Worm (Caenorhabditis elegans) whole organism, young adult: Measurements from ENCODE around the gene rap-2.

Source experiments
- B0035.1 ChIP-seq: sonication (generic microtip); optimal IDR thresholded peaks from 2 replicates; lab custom pipeline; 2016; ENCODE audit warnings: missing genetic modification characterization, mild to moderate bottlenecking, missing compliant biosample characterization, missing genotype, missing genetic modification reagents
- B0261.1 ChIP-seq: sonication (generic microtip); optimal IDR thresholded peaks from 2 replicates; lab custom pipeline; 2016; ENCODE audit warnings: mild to moderate bottlenecking, missing genetic modification characterization, moderate library complexity, missing compliant biosample characterization
- C06A6.2 ChIP-seq: fragments of 200-800 bp; sonication (Bioruptor generic); conservative IDR thresholded peaks from 2 replicates; pipeline ENCODE4 v1.3.6; 2022; ENCODE audit warnings: missing genetic modification characterization, missing compliant biosample characterization
- F23B12.7 ChIP-seq: sonication (generic microtip); optimal IDR thresholded peaks from 2 replicates; lab custom pipeline; 2017; ENCODE audit warnings: missing genetic modification characterization, mild to moderate bottlenecking, missing compliant biosample characterization, antibody characterized with exemption, moderate library complexity; ENCODE audit not compliant: insufficient read depth
- F33H1.4 ChIP-seq: fragments of 200-800 bp; sonication (Bioruptor generic); IDR thresholded peaks from 2 replicates; pipeline ENCODE4 v1.3.6; 2022; ENCODE audit warnings: missing genetic modification reagents, missing genetic modification characterization, missing compliant biosample characterization
- F37B4.10 ChIP-seq: fragments of 200-800 bp; sonication (Bioruptor generic); IDR thresholded peaks from 2 replicates; pipeline ENCODE4 v1.3.6; 2022; ENCODE audit warnings: missing genetic modification characterization, missing compliant biosample characterization
- F39B2.1 ChIP-seq: fragments of 200-800 bp; sonication (Bioruptor generic); IDR thresholded peaks from 2 replicates; pipeline ENCODE4 v1.3.6; 2022; ENCODE audit warnings: missing genetic modification reagents, missing genetic modification characterization, missing compliant biosample characterization
- F57C9.4 ChIP-seq: sonication (generic microtip); optimal IDR thresholded peaks from 2 replicates; lab custom pipeline; 2017; ENCODE audit warnings: mild to moderate bottlenecking, missing genetic modification characterization, missing compliant biosample characterization
- Y53G8AR.9 ChIP-seq: fragments of 200-800 bp; sonication (Bioruptor generic); conservative IDR thresholded peaks from 2 replicates; pipeline ENCODE4 v1.3.6; 2022; ENCODE audit warnings: missing genetic modification reagents, missing genetic modification characterization, missing compliant biosample characterization
- Y67H2A.10 ChIP-seq: fragments of 200-800 bp; sonication (Bioruptor generic); conservative IDR thresholded peaks from 2 replicates; pipeline ENCODE4 v1.3.6; 2022; ENCODE audit warnings: missing genetic modification reagents, missing genetic modification characterization, missing compliant biosample characterization
- athp-1 ChIP-seq: sonication (generic microtip); optimal IDR thresholded peaks from 2 replicates; lab custom pipeline; 2017; ENCODE audit warnings: mild to moderate bottlenecking, missing genetic modification characterization, missing compliant biosample characterization
- attf-5 ChIP-seq: fragments of 200-800 bp; sonication (Bioruptor generic); optimal IDR thresholded peaks from 2 replicates; lab custom pipeline; 2018; ENCODE audit warnings: mild to moderate bottlenecking, missing genetic modification characterization, missing compliant biosample characterization
- ccch-3 ChIP-seq: fragments of 200-800 bp; sonication (Bioruptor generic); optimal IDR thresholded peaks from 2 replicates; lab custom pipeline; 2018; ENCODE audit warnings: mild to moderate bottlenecking, missing genetic modification characterization, missing compliant biosample characterization
- ceh-100 ChIP-seq: fragments of 200-800 bp; sonication (Bioruptor generic); IDR thresholded peaks from 2 replicates; pipeline ENCODE4 v1.3.6; 2022; ENCODE audit warnings: missing genetic modification reagents, missing genetic modification characterization, missing compliant biosample characterization
- ceh-58 ChIP-seq: fragments of 200-800 bp; sonication (Bioruptor generic); IDR thresholded peaks from 2 replicates; pipeline ENCODE4 v1.3.6; 2022; ENCODE audit warnings: missing genetic modification characterization, missing compliant biosample characterization
- efl-1 ChIP-seq: fragments of 150-350 bp; optimal IDR thresholded peaks from 2 replicates; lab custom pipeline; 2014; ENCODE audit warnings: missing biosample characterization, missing genetic modification reagents, missing genetic modification characterization
- egrh-3 ChIP-seq: fragments of 200-800 bp; sonication (Bioruptor generic); IDR thresholded peaks from 2 replicates; pipeline ENCODE4 v1.3.6; 2022; ENCODE audit warnings: missing genetic modification reagents, missing genetic modification characterization, missing compliant biosample characterization
- ekl-4 ChIP-seq: fragments of 200-800 bp; sonication (Bioruptor generic); IDR thresholded peaks from 2 replicates; pipeline ENCODE4 v1.3.6; 2022; ENCODE audit warnings: missing genetic modification reagents, missing genetic modification characterization, missing compliant biosample characterization
- him-1 ChIP-seq: sonication (generic microtip); optimal IDR thresholded peaks from 2 replicates; lab custom pipeline; 2016; ENCODE audit warnings: missing genotype, missing genetic modification reagents, missing genetic modification characterization, missing compliant biosample characterization
- hlh-12 ChIP-seq: sonication (generic microtip); optimal IDR thresholded peaks from 2 replicates; lab custom pipeline; 2016; ENCODE audit warnings: missing genetic modification characterization, missing compliant biosample characterization
- hmg-1.2 ChIP-seq: fragments of 200-800 bp; sonication (Bioruptor generic); IDR thresholded peaks from 2 replicates; pipeline ENCODE4 v1.3.6; 2022; ENCODE audit warnings: missing genetic modification reagents, missing genetic modification characterization, missing compliant biosample characterization
- hrde-1 ChIP-seq: sonication (generic microtip); optimal IDR thresholded peaks from 2 replicates; lab custom pipeline; 2016; ENCODE audit warnings: missing genetic modification characterization, mild to moderate bottlenecking, missing compliant biosample characterization, moderate library complexity, missing genotype, missing genetic modification reagents, borderline replicate concordance
- lag-1 ChIP-seq: fragments of 200-800 bp; sonication (Bioruptor generic); IDR thresholded peaks from 2 replicates; pipeline ENCODE4 v1.3.6; 2022; ENCODE audit warnings: missing genetic modification reagents, missing genetic modification characterization, missing compliant biosample characterization
- lin-35 ChIP-seq, 3 experiments: fragments of 150-350 bp in 2 of 3; sonication (generic microtip) in 1 of 3; optimal IDR thresholded peaks; 2 replicates each; lab custom pipeline; 2014 to 2018; ENCODE audit warnings: missing biosample characterization in 3 of 3, missing genetic modification characterization in 3 of 3, missing genetic modification reagents in 3 of 3
- lin-40 ChIP-seq: sonication (generic microtip); optimal IDR thresholded peaks from 2 replicates; lab custom pipeline; 2016; ENCODE audit warnings: missing genetic modification characterization, mild to moderate bottlenecking, missing compliant biosample characterization, missing genotype, missing genetic modification reagents
- lin-54 ChIP-seq: fragments of 200-800 bp; sonication (Bioruptor generic); optimal IDR thresholded peaks from 2 replicates; lab custom pipeline; 2018; ENCODE audit warnings: mild to moderate bottlenecking, missing genetic modification characterization, missing compliant biosample characterization
- lsy-27 ChIP-seq: sonication (generic microtip); optimal IDR thresholded peaks from 2 replicates; lab custom pipeline; 2017; ENCODE audit warnings: missing genetic modification characterization, mild to moderate bottlenecking, missing compliant biosample characterization, antibody characterized with exemption, missing genotype, borderline replicate concordance; ENCODE audit not compliant: insufficient read depth
- madf-3 ChIP-seq: fragments of 200-800 bp; sonication (Bioruptor generic); IDR thresholded peaks from 2 replicates; pipeline ENCODE4 v1.3.6; 2022; ENCODE audit warnings: missing genetic modification reagents, missing genetic modification characterization, missing compliant biosample characterization
- madf-6 ChIP-seq: fragments of 200-800 bp; sonication (Bioruptor generic); IDR thresholded peaks from 2 replicates; pipeline ENCODE4 v1.3.6; 2022; ENCODE audit warnings: missing genetic modification reagents, missing genetic modification characterization, missing compliant biosample characterization
- mcd-1 ChIP-seq: fragments of 200-800 bp; sonication (Bioruptor generic); IDR thresholded peaks from 2 replicates; pipeline ENCODE4 v1.3.6; 2022; ENCODE audit warnings: missing genetic modification reagents, missing genetic modification characterization, missing compliant biosample characterization
- mel-28 ChIP-seq: sonication (generic microtip); optimal IDR thresholded peaks from 2 replicates; lab custom pipeline; 2016; ENCODE audit warnings: borderline replicate concordance, mild to moderate bottlenecking, missing genetic modification characterization, missing compliant biosample characterization
- mxl-1 ChIP-seq: sonication (generic microtip); optimal IDR thresholded peaks from 2 replicates; lab custom pipeline; 2016; ENCODE audit warnings: missing genetic modification characterization, missing compliant biosample characterization
- nfya-1 ChIP-seq: sonication (generic microtip); optimal IDR thresholded peaks from 2 replicates; lab custom pipeline; 2017; ENCODE audit warnings: antibody characterized with exemption, missing compliant biosample characterization, missing genetic modification characterization, borderline replicate concordance; ENCODE audit not compliant: insufficient read depth
- nhr-179 ChIP-seq: sonication (generic microtip); optimal IDR thresholded peaks from 2 replicates; lab custom pipeline; 2016; ENCODE audit warnings: mild to moderate bottlenecking, missing genetic modification characterization, missing compliant biosample characterization
- nhr-90 ChIP-seq: sonication (generic microtip); optimal IDR thresholded peaks from 2 replicates; lab custom pipeline; 2016; ENCODE audit warnings: missing genotype, mild to moderate bottlenecking, missing genetic modification characterization, missing compliant biosample characterization
- rcor-1 ChIP-seq: fragments of 200-800 bp; sonication (Bioruptor generic); IDR thresholded peaks from 2 replicates; pipeline ENCODE4 v1.3.6; 2022; ENCODE audit warnings: missing genetic modification reagents, missing genetic modification characterization, missing compliant biosample characterization
- sdz-38 ChIP-seq: sonication (generic microtip); optimal IDR thresholded peaks from 2 replicates; lab custom pipeline; 2016; ENCODE audit warnings: missing genotype, missing genetic modification characterization, missing compliant biosample characterization
- snpc-4 ChIP-seq, 5 experiments: fragments of 150-350 bp in 1 of 5; sonication (generic microtip) in 4 of 5; optimal IDR thresholded peaks; 2 replicates each; lab custom pipeline; 2014 to 2018; ENCODE audit warnings: missing genetic modification characterization in 5 of 5, missing biosample characterization in 3 of 5, antibody characterized with exemption in 2 of 5, mild to moderate bottlenecking in 2 of 5, missing compliant biosample characterization in 2 of 5, missing genotype in 2 of 5, moderate library complexity in 2 of 5, missing genetic modification reagents in 1 of 5
- tbp1 ChIP-seq: fragments of 200-800 bp; sonication (Bioruptor generic); optimal IDR thresholded peaks from 2 replicates; lab custom pipeline; 2018; ENCODE audit warnings: mild to moderate bottlenecking, missing genetic modification characterization, missing compliant biosample characterization
- tlf-1 ChIP-seq: fragments of 200-800 bp; sonication (Bioruptor generic); optimal IDR thresholded peaks from 2 replicates; lab custom pipeline; 2018; ENCODE audit warnings: mild to moderate bottlenecking, missing genetic modification characterization, missing compliant biosample characterization
- unc-62 ChIP-seq: fragments of 150-350 bp; optimal IDR thresholded peaks from 2 replicates; lab custom pipeline; 2014; ENCODE audit warnings: missing biosample characterization, missing genetic modification reagents, missing genetic modification characterization
- zfh-2 ChIP-seq: fragments of 200-800 bp; sonication (Bioruptor generic); conservative IDR thresholded peaks from 2 replicates; pipeline ENCODE4 v1.3.6; 2022; ENCODE audit warnings: missing genetic modification reagents, missing genetic modification characterization, missing compliant biosample characterization
- zim-3 ChIP-seq: sonication (generic microtip); optimal IDR thresholded peaks from 2 replicates; lab custom pipeline; 2017; ENCODE audit warnings: mild to moderate bottlenecking, missing genetic modification characterization, moderate library complexity, missing compliant biosample characterization
- ztf-18 ChIP-seq: sonication (generic microtip); optimal IDR thresholded peaks from 2 replicates; lab custom pipeline; 2016; ENCODE audit warnings: missing genotype, mild to moderate bottlenecking, missing genetic modification characterization, missing compliant biosample characterization
- ztf-28 ChIP-seq: fragments of 200-800 bp; sonication (Bioruptor generic); IDR thresholded peaks from 2 replicates; pipeline ENCODE4 v1.3.6; 2022; ENCODE audit warnings: missing genetic modification reagents, missing genetic modification characterization, missing compliant biosample characterization
- ztf-3 ChIP-seq: fragments of 200-800 bp; sonication (Bioruptor generic); optimal IDR thresholded peaks from 2 replicates; lab custom pipeline; 2018; ENCODE audit warnings: mild to moderate bottlenecking, missing genetic modification characterization, missing compliant biosample characterization
- ztf-6 ChIP-seq: fragments of 200-800 bp; sonication (Bioruptor generic); IDR thresholded peaks from 2 replicates; pipeline ENCODE4 v1.3.6; 2022; ENCODE audit warnings: missing genetic modification reagents, missing genetic modification characterization, missing compliant biosample characterization

rap-2 gene

ce11 chrV:15071015-15071810, 7.3 kb upstream of the rap-2 start, which contains the start of gene unc-76 (continued):
- TF ChIP-seq Y67H2A.10 (no peak), lag-1 (GFP tag; lab: Robert Waterston, UW) (no peak), B0035.1 (tag; lab: Kevin White, UChicago) (no peak), Y53G8AR.9 (GFP tag; lab: Robert Waterston, UW) (no peak), nhr-90 (tag; lab: Kevin White, UChicago) (no peak), hrde-1 (tag; lab: Kevin White, UChicago) (no peak), tlf-1 (no peak), lin-54 (GFP tag; lab: Kevin White, UChicago) (no peak), F57C9.4 (tag; lab: Kevin White, UChicago) (no peak), mel-28 (tag; lab: Kevin White, UChicago) (no peak), ztf-18 (tag; lab: Kevin White, UChicago) (peak; percentile 29), F33H1.4 (GFP tag; lab: Robert Waterston, UW) (no peak), egrh-3 (GFP tag; lab: Robert Waterston, UW) (0 out of 2 replicates have a peak, but pooled peaks have one; percentile 15), mcd-1 (GFP tag; lab: Robert Waterston, UW) (peak; percentile 51), athp-1 (tag; lab: Kevin White, UChicago) (no peak), B0261.1 (no peak), nfya-1 (tag; lab: Kevin White, UChicago) (no peak), lin-35 (GFP tag; optimal IDR thresholded peaks at IDR 0.05; lab: Kevin White, UChicago) (no peak), madf-3 (GFP tag; lab: Robert Waterston, UW) (no peak), mxl-1 (tag; lab: Kevin White, UChicago) (no peak), ztf-6 (GFP tag; lab: Robert Waterston, UW) (no peak), unc-62 (GFP tag; lab: Kevin White, UChicago) (no peak), hmg-1.2 (GFP tag; lab: Robert Waterston, UW) (peak; percentile 69), lin-40 (tag; lab: Kevin White, UChicago) (peak; percentile 76), him-1 (tag; lab: Kevin White, UChicago) (no peak), sdz-38 (tag; lab: Kevin White, UChicago) (no peak), C06A6.2 (GFP tag; lab: Robert Waterston, UW) (no peak; the same call in 1 of the 2 replicates), ekl-4 (no peak), ztf-3 (GFP tag; lab: Kevin White, UChicago) (no peak), F39B2.1 (GFP tag; lab: Robert Waterston, UW) (no peak), lsy-27 (tag; lab: Kevin White, UChicago) (no peak), zim-3 (tag; lab: Kevin White, UChicago) (no peak), F23B12.7 (tag; lab: Kevin White, UChicago) (no peak), nhr-179 (tag; lab: Kevin White, UChicago) (no peak), rcor-1 (GFP tag; lab: Robert Waterston, UW) (no peak), ccch-3 (GFP tag; lab: Kevin White, UChicago) (no peak), attf-5 (GFP tag; lab: Kevin White, UChicago) (peak; percentile 38), ceh-100 (GFP tag; lab: Robert Waterston, UW) (no peak), zfh-2 (GFP tag; lab: Robert Waterston, UW) (peak; percentile 53; the same call in 1 of the 2 replicates), efl-1 (no peak), madf-6 (GFP tag; lab: Robert Waterston, UW) (no peak), snpc-4 (GFP tag; optimal IDR thresholded peaks at IDR 0.05; lab: Kevin White, UChicago) (no peak), snpc-4 (tag; optimal IDR thresholded peaks at IDR 0.05; lab: Kevin White, UChicago) (peak in 2 of 4 experiments; percentile 34 to 55), F37B4.10 (no peak), hlh-12 (tag; lab: Kevin White, UChicago) (no peak), tbp1 (GFP tag; lab: Kevin White, UChicago) (peak; percentile 10), ztf-28 (GFP tag; lab: Robert Waterston, UW) (no peak), ceh-58 (GFP tag; lab: Robert Waterston, UW) (no peak)
